Fruit fly (Drosophila melanogaster) whole organism, pupa: ENCODE data around the gene Or67a.

ENCODE experiments used
- CG10348 ChIP-seq: fragments of 200-800 bp; sonication (Bioruptor generic); IDR thresholded peaks from 2 replicates; pipeline ENCODE4 v1.3.6; 2022; ENCODE audit warnings: missing biosample characterization, missing genetic modification characterization
- CG12605 ChIP-seq: fragments of 200-800 bp; sonication (Bioruptor generic); IDR thresholded peaks from 2 replicates; pipeline ENCODE4 v1.3.6; 2022; ENCODE audit warnings: missing biosample characterization, missing genetic modification characterization
- CG13204 ChIP-seq: fragments of 200-800 bp; sonication (Bioruptor generic); optimal IDR thresholded peaks from 2 replicates; lab custom pipeline; 2018; ENCODE audit warnings: missing biosample characterization, mild to moderate bottlenecking, missing genetic modification characterization, moderate library complexity
- CG14655 ChIP-seq: fragments of 200-800 bp; sonication (Bioruptor generic); optimal IDR thresholded peaks from 3 replicates; lab custom pipeline; 2017; ENCODE audit warnings: mild to moderate bottlenecking, missing biosample characterization, missing genetic modification reagents, missing genetic modification characterization
- CG15710 ChIP-seq: fragments of 200-800 bp; sonication (Bioruptor generic); optimal IDR thresholded peaks from 2 replicates; lab custom pipeline; 2018; ENCODE audit warnings: missing biosample characterization, mild to moderate bottlenecking, missing genetic modification characterization, moderate library complexity
- CG17806 ChIP-seq: fragments of 200-800 bp; sonication (Bioruptor generic); optimal IDR thresholded peaks from 2 replicates; lab custom pipeline; 2018; ENCODE audit warnings: missing biosample characterization, mild to moderate bottlenecking, missing genetic modification characterization, moderate library complexity
- CG32121 ChIP-seq: fragments of 200-800 bp; sonication (Bioruptor generic); IDR thresholded peaks from 2 replicates; pipeline ENCODE4 v1.3.6; 2022; ENCODE audit warnings: missing biosample characterization, missing genetic modification characterization
- CG34367 ChIP-seq: fragments of 200-800 bp; sonication (Bioruptor generic); optimal IDR thresholded peaks from 2 replicates; lab custom pipeline; 2018; ENCODE audit warnings: missing biosample characterization, mild to moderate bottlenecking, missing genetic modification characterization
- CG4496 ChIP-seq: fragments of 200-800 bp; sonication (Bioruptor generic); IDR thresholded peaks from 3 replicates; pipeline ENCODE4 v1.3.6; 2022; ENCODE audit warnings: missing biosample characterization, missing genetic modification characterization
- CG8159 ChIP-seq: fragments of 200-800 bp; sonication (Bioruptor generic); optimal IDR thresholded peaks from 3 replicates; lab custom pipeline; 2018; ENCODE audit warnings: missing biosample characterization, mild to moderate bottlenecking, missing genetic modification characterization, moderate library complexity
- CG8301 ChIP-seq: fragments of 200-800 bp; sonication (Bioruptor generic); optimal IDR thresholded peaks from 2 replicates; lab custom pipeline; 2018; ENCODE audit warnings: missing biosample characterization, mild to moderate bottlenecking, missing genetic modification characterization
- CG9948 ChIP-seq: fragments of 200-800 bp; sonication (Bioruptor generic); optimal IDR thresholded peaks from 2 replicates; lab custom pipeline; 2018; ENCODE audit warnings: missing biosample characterization, mild to moderate bottlenecking, missing genetic modification characterization, moderate library complexity
- D1 ChIP-seq: fragments of 200-800 bp; sonication (Bioruptor generic); optimal IDR thresholded peaks from 2 replicates; lab custom pipeline; 2018; ENCODE audit warnings: missing biosample characterization, mild to moderate bottlenecking, missing genetic modification characterization, moderate library complexity
- EcR ChIP-seq: fragments of 200-800 bp; sonication (Bioruptor generic); optimal IDR thresholded peaks from 3 replicates; lab custom pipeline; 2019; ENCODE audit warnings: missing biosample characterization, missing genetic modification characterization, mild to moderate bottlenecking, moderate library complexity, missing genetic modification reagents
- Ets98B ChIP-seq: fragments of 200-800 bp; sonication (Bioruptor generic); IDR thresholded peaks from 2 replicates; pipeline ENCODE4 v1.3.6; 2022; ENCODE audit warnings: missing biosample characterization, missing genetic modification characterization
- Pif1A ChIP-seq: fragments of 200-800 bp; sonication (Bioruptor generic); optimal IDR thresholded peaks from 3 replicates; lab custom pipeline; 2016; ENCODE audit warnings: missing biosample characterization, missing genetic modification characterization
- Pif1B ChIP-seq: fragments of 200-800 bp; sonication (Bioruptor generic); optimal IDR thresholded peaks from 3 replicates; lab custom pipeline; 2016; ENCODE audit warnings: missing biosample characterization, missing genetic modification characterization
- Snoo ChIP-seq: fragments of 200-800 bp; sonication (Bioruptor generic); optimal IDR thresholded peaks from 3 replicates; lab custom pipeline; 2017; ENCODE audit warnings: missing biosample characterization, mild to moderate bottlenecking, missing genetic modification characterization, inconsistent platforms
- fd96Ca ChIP-seq: fragments of 200-800 bp; sonication (Bioruptor generic); IDR thresholded peaks from 3 replicates; pipeline ENCODE4 v1.3.6; 2022; ENCODE audit warnings: missing biosample characterization, missing genetic modification characterization
- gl ChIP-seq: fragments of 200-800 bp; sonication (Bioruptor generic); optimal IDR thresholded peaks from 2 replicates; lab custom pipeline; 2018; ENCODE audit warnings: missing biosample characterization, mild to moderate bottlenecking, missing genetic modification characterization
- rn ChIP-seq: fragments of 200-800 bp; sonication (Bioruptor generic); IDR thresholded peaks from 2 replicates; pipeline ENCODE4 v1.3.6; 2022; ENCODE audit warnings: missing biosample characterization, missing genetic modification characterization

Or67a gene

DNA sequence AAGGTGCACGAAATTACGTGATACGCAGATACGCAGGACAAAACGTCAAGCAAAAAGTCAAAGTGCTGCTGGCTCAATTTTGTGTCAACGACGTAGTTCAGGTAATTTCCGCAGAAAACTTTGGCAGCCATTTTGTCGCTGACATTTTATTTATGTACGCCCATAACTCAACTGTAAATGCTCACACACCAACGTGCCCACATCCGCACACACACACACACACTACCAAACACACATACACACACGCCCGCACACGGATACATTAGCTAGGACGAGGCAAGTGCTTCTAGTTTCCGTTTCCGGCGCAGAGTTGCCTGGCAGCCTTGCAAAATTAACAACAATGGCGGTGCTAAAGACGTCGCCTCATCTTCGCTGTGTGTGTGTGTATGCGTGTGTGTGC, 3.4 kb upstream of the Or67a start, which contains the start of gene CG33700:
Gene CG33700 (minus strand): TSS at position 101 of the 400 bp plus-strand sequence.
- no peak for TF ChIP-seq gl (tag; lab: Kevin White, UChicago)
- no peak for TF ChIP-seq Pif1A (GFP tag; lab: Kevin White, UChicago)
- TF ChIP-seq CG4496 (GFP tag; lab: Robert Waterston, UW): 0 out of 3 replicates have a peak, but pooled peaks have one; percentile 28

DNA sequence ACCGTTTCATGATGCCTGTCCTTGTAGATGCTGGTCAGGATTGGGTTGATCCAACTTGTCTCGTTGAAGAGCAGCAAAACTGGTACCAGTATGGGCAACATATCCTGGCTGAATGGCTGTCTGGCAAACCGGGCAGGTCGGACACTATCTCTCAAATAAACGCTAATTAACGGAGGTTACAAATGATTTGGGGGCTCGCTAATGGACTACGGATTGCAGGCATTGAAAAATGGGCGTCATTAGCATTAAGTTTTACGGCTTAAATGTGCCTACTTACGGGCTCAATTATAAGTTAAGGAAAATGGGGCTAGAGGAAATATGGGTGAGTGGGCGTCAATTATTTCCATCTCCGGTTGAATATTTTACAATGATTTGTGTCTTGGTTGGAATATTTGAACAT, 15.0 kb downstream of the Or67a start, which contains the start of gene Ir67a:
Gene Ir67a (minus strand): TSS at position 101 of the 400 bp plus-strand sequence.
- TF ChIP-seq CG17806 (no peak), CG8301 (no peak), fd96Ca (GFP tag; lab: Robert Waterston, UW) (no peak), CG4496 (GFP tag; lab: Robert Waterston, UW) (no peak), CG34367 (tag; lab: Kevin White, UChicago) (no peak), D1 (no peak)

DNA sequence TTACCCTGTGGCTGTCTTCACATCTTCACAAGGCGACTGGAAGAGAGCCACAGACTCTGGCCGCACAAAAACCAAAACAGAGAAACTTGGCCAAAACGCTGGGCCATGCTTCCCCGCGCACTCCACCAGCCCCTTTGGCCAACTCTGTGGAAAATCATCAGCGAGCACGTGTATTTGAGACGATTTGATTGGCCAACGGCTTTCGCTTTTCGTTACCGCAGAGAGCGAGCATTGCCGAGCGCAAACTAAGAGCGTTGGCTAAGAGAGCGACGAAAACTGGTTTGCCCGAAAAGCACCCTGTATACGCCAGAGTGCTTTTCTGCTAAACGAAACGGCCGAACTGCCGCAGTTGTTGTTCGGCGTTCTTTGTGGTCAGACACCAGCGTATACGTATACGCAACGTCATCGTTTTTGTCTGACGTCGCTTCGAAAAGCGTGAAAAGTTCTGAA, 18.0 kb downstream of the Or67a start, which contains the start of gene CG42673:
Gene CG42673 (plus strand): TSS at position 346 of the 450 bp plus-strand sequence.
- TF ChIP-seq Pif1B (GFP tag; lab: Kevin White, UChicago) (peak; percentile 70), CG15710 (no peak), CG14655 (GFP tag; lab: Kevin White, UChicago) (peak; percentile 59), Ets98B (GFP tag; lab: Robert Waterston, UW) (peak; percentile 72), Pif1A (GFP tag; lab: Kevin White, UChicago) (peak; percentile 64), Snoo (tag; lab: Kevin White, UChicago) (peak; percentile 54), CG4496 (GFP tag; lab: Robert Waterston, UW) (peak; percentile 72; the same call in 2 of the 3 replicates), CG10348 (GFP tag; lab: Robert Waterston, UW) (no peak), CG12605 (GFP tag; lab: Robert Waterston, UW) (peak; percentile 80), gl (tag; lab: Kevin White, UChicago) (no peak), CG9948 (tag; lab: Kevin White, UChicago) (no peak), CG8301 (peak; percentile 64), rn (GFP tag; lab: Robert Waterston, UW) (no peak), D1 (no peak), CG13204 (peak; percentile 32), EcR (GFP tag; lab: Kevin White, UChicago) (peak; percentile 66), CG32121 (GFP tag; lab: Robert Waterston, UW) (peak; percentile 61), fd96Ca (GFP tag; lab: Robert Waterston, UW) (peak; percentile 55; the same call in 1 of the 3 replicates)

- TF ChIP-seq CG13204 (no peak), CG12605 (GFP tag; lab: Robert Waterston, UW) (no peak), gl (tag; lab: Kevin White, UChicago) (no peak), Ets98B (GFP tag; lab: Robert Waterston, UW) (no peak), CG17806 (no peak), CG8159 (tag; lab: Kevin White, UChicago) (no peak), D1 (no peak), CG34367 (tag; lab: Kevin White, UChicago) (no peak), CG8301 (no peak), fd96Ca (GFP tag; lab: Robert Waterston, UW) (no peak), CG14655 (GFP tag; lab: Kevin White, UChicago) (no peak)
These were observed 19.0 kb downstream of the Or67a start for dm6 chr3L:9547910-9548309.

DNA sequence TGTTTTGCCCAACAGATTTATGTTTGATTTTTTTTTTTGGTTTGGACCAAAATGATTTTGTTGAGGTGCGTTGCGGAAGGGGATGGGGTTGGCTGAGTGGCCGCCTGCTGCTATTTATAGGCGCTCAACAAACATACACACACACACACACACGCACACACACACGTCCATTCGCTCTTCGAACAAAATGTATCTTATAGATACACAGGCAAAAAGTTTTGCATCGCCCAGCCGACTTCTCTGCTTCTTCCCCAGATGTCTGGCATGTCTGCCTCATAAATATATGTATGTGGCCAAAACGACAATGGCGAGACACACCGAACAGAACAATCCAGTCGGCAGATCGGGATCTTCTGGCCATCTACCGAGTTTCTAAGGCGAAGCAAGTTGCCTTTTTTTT, 19.9 kb downstream of the Or67a start:
- TF ChIP-seq CG32121 (GFP tag; lab: Robert Waterston, UW) (peak; percentile 54; the same call in 1 of the 2 replicates), CG12605 (GFP tag; lab: Robert Waterston, UW) (no peak), CG8159 (tag; lab: Kevin White, UChicago) (no peak)
- TF ChIP-seq, all 21 proteins: peak for 1

- TF ChIP-seq gl (tag; lab: Kevin White, UChicago) (peak; percentile 56), CG4496 (GFP tag; lab: Robert Waterston, UW) (peak; percentile 86), Snoo (tag; lab: Kevin White, UChicago) (peak; percentile 75), Pif1A (GFP tag; lab: Kevin White, UChicago) (peak; percentile 92), CG8301 (peak; percentile 84), D1 (no peak), CG34367 (tag; lab: Kevin White, UChicago) (peak; percentile 62), CG32121 (GFP tag; lab: Robert Waterston, UW) (peak; percentile 71), CG12605 (GFP tag; lab: Robert Waterston, UW) (peak; percentile 77), CG9948 (tag; lab: Kevin White, UChicago) (peak; percentile 68), CG13204 (peak; percentile 35), CG17806 (peak; percentile 70), Ets98B (GFP tag; lab: Robert Waterston, UW) (peak; percentile 88), Pif1B (GFP tag; lab: Kevin White, UChicago) (peak; percentile 83), CG8159 (tag; lab: Kevin White, UChicago) (peak; percentile 75), CG10348 (GFP tag; lab: Robert Waterston, UW) (no peak), CG14655 (GFP tag; lab: Kevin White, UChicago) (peak; percentile 88), EcR (GFP tag; lab: Kevin White, UChicago) (peak; percentile 91), rn (GFP tag; lab: Robert Waterston, UW) (peak; percentile 65; the same call in 1 of the 2 replicates), CG15710 (peak; percentile 77), fd96Ca (GFP tag; lab: Robert Waterston, UW) (peak; percentile 94)
These were observed 20.9 kb downstream of the Or67a start for dm6 chr3L:9549690-9550303.
